Fruit fly (Drosophila melanogaster): Measurements from ENCODE around the gene CG10646.

The CG10646 gene

DNA sequence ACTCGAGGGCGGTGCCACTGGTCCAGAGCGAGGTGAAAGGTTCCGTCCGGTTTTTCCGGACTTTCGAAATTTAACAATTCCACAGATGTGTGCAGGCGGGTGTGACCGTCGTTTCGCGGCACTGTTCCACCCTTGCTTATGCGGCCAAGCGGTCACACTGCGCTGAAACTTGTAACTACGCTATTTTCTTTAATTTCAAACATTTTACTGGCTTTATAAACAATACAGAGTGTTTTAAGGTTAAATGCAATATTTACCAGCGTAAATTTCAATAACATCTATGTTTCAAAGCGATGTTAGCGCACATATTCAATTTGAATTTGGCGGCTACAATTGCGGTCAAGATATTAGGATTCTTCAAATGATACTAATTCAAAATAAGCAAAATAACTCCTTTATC lies 26.4 kb upstream of the CG10646 start, which contains the start of gene nst (continued):
- no peak for TF ChIP-seq D19B (GFP tag; optimal IDR thresholded peaks at IDR 0.05)
- TF ChIP-seq Dp (GFP tag; optimal IDR thresholded peaks at IDR 0.05) = peak; percentile 70
- peak; percentile 16 for TF ChIP-seq CG6254 (GFP tag; optimal IDR thresholded peaks at IDR 0.05)
- TF ChIP-seq Atf6 (GFP tag; IDR thresholded peaks at IDR 0.05) = no peak
- TF ChIP-seq sima (GFP tag; optimal IDR thresholded peaks at IDR 0.05) = no peak
- no peak for TF ChIP-seq Stat92E (GFP tag; optimal IDR thresholded peaks at IDR 0.05)
- TF ChIP-seq CG6175 (GFP tag; IDR thresholded peaks at IDR 0.05) = no peak
- TF ChIP-seq fru (optimal IDR thresholded peaks at IDR 0.05) = no peak
- no peak for TF ChIP-seq zen (tag; optimal IDR thresholded peaks at IDR 0.05)
- no peak for TF ChIP-seq CG7928 (GFP tag; optimal IDR thresholded peaks at IDR 0.05)
- TF ChIP-seq Adf1 (GFP tag; IDR thresholded peaks at IDR 0.05) = no peak
- TF ChIP-seq CoRest (tag; optimal IDR thresholded peaks at IDR 0.05) = peak; percentile 17
- TF ChIP-seq row (GFP tag; IDR thresholded peaks at IDR 0.05) = 0 out of 3 replicates have a peak, but pooled peaks have one; percentile 9
- TF ChIP-seq CG10565 (GFP tag; optimal IDR thresholded peaks at IDR 0.05) = no peak
- no peak for TF ChIP-seq CG11093 (GFP tag; IDR thresholded peaks at IDR 0.05)
- TF ChIP-seq Vsx1 (GFP tag; optimal IDR thresholded peaks at IDR 0.05) = no peak
- TF ChIP-seq CG4360 (GFP tag; IDR thresholded peaks at IDR 0.05) = no peak
- no peak for TF ChIP-seq CG17568 (GFP tag; optimal IDR thresholded peaks at IDR 0.05)
- TF ChIP-seq CG11696 (GFP tag; IDR thresholded peaks at IDR 0.05) = peak; percentile 94
- TF ChIP-seq twi (tag; optimal IDR thresholded peaks at IDR 0.05) = peak; percentile 51
- TF ChIP-seq gfzf (GFP tag; optimal IDR thresholded peaks at IDR 0.05) = peak; percentile 80
- TF ChIP-seq Pdp1 (GFP tag; optimal IDR thresholded peaks at IDR 0.05) = peak in 1 of 2 experiments; percentile 12
- TF ChIP-seq CG12769 (tag; optimal IDR thresholded peaks at IDR 0.05) = no peak
- no peak for TF ChIP-seq CG3163 (GFP tag; optimal IDR thresholded peaks at IDR 0.05)
- no peak for TF ChIP-seq fd3F (GFP tag; optimal IDR thresholded peaks at IDR 0.05)
- no peak for TF ChIP-seq z (GFP tag; IDR thresholded peaks at IDR 0.05)
- TF ChIP-seq CG30020 (tag; optimal IDR thresholded peaks at IDR 0.05) = no peak
- TF ChIP-seq Hr39 (optimal IDR thresholded peaks at IDR 0.05) = no peak
- TF ChIP-seq CG10431 (GFP tag; optimal IDR thresholded peaks at IDR 0.05) = no peak
- TF ChIP-seq sob (GFP tag; IDR thresholded peaks at IDR 0.05) = no peak
- TF ChIP-seq CG3726 (GFP tag; IDR thresholded peaks at IDR 0.05) = no peak
- TF ChIP-seq chn (GFP tag; optimal IDR thresholded peaks at IDR 0.05) = no peak
- no peak for TF ChIP-seq dysf (GFP tag; IDR thresholded peaks at IDR 0.05)
- no peak for TF ChIP-seq Dip3 (GFP tag; optimal IDR thresholded peaks at IDR 0.05)
- TF ChIP-seq CG10147 (GFP tag; optimal IDR thresholded peaks at IDR 0.05) = no peak
- peak; percentile 67 for TF ChIP-seq pzg (GFP tag; optimal IDR thresholded peaks at IDR 0.05)
- TF ChIP-seq br (optimal IDR thresholded peaks at IDR 0.05) = no peak
- no peak for TF ChIP-seq Meics (GFP tag; optimal IDR thresholded peaks at IDR 0.05)
- TF ChIP-seq Hr51 (GFP tag; optimal IDR thresholded peaks at IDR 0.05) = no peak
- TF ChIP-seq CG14667 (GFP tag; IDR thresholded peaks at IDR 0.05) = no peak
- TF ChIP-seq NfI (GFP tag; optimal IDR thresholded peaks at IDR 0.05) = no peak
- TF ChIP-seq CG2120 (GFP tag; optimal IDR thresholded peaks at IDR 0.05) = no peak
- TF ChIP-seq Bdp1 (GFP tag; optimal IDR thresholded peaks at IDR 0.05) = no peak
- no peak for TF ChIP-seq CG14965 (GFP tag; optimal IDR thresholded peaks at IDR 0.05; ENCODE audit: borderline replicate concordance)
- no peak for TF ChIP-seq Max (GFP tag; optimal IDR thresholded peaks at IDR 0.05)
- TF ChIP-seq MBD-R2 (GFP tag; IDR thresholded peaks at IDR 0.05) = peak; percentile 89
- no peak for TF ChIP-seq CG8478 (optimal IDR thresholded peaks at IDR 0.05)
- no peak for TF ChIP-seq nerfin-1 (tag; optimal IDR thresholded peaks at IDR 0.05)
- TF ChIP-seq CG10366 (GFP tag; IDR thresholded peaks at IDR 0.05) = no peak
- no peak for TF ChIP-seq bcd (GFP tag; optimal IDR thresholded peaks at IDR 0.05)
- no peak for TF ChIP-seq pita (GFP tag; optimal IDR thresholded peaks at IDR 0.05)
- no peak for TF ChIP-seq CG15696 (tag; optimal IDR thresholded peaks at IDR 0.05)
- TF ChIP-seq Mes4 (GFP tag; optimal IDR thresholded peaks at IDR 0.05) = no peak
